Fruit fly (Drosophila melanogaster) whole organism, embryonic: Measurements from ENCODE around the gene Spt6.

Experiments
- Ada2b ChIP-seq: fragments of 200-800 bp; sonication (Bioruptor generic); IDR thresholded peaks from 2 replicates; pipeline ENCODE4 v1.3.6; 2022; ENCODE audit warnings: missing biosample characterization, missing genetic modification characterization
- BEAF-32 ChIP-seq: fragments of 200-800 bp; sonication (Bioruptor generic); optimal IDR thresholded peaks from 3 replicates; lab custom pipeline; 2017; ENCODE audit warnings: missing biosample characterization, missing genetic modification characterization, mild to moderate bottlenecking, moderate library complexity, missing genetic modification reagents
- CG12299 ChIP-seq: fragments of 200-800 bp; sonication (Bioruptor generic); optimal IDR thresholded peaks from 2 replicates; lab custom pipeline; 2018; ENCODE audit warnings: missing biosample characterization, mild to moderate bottlenecking, missing genetic modification characterization
- CG1233 ChIP-seq: fragments of 200-800 bp; sonication (Bioruptor generic); optimal IDR thresholded peaks from 4 replicates; lab custom pipeline; 2018; ENCODE audit warnings: missing biosample characterization, mild to moderate bottlenecking, missing genetic modification characterization
- CG13775 ChIP-seq: fragments of 200-800 bp; sonication (Bioruptor generic); optimal IDR thresholded peaks from 3 replicates; lab custom pipeline; 2017; ENCODE audit warnings: missing biosample characterization, mild to moderate bottlenecking, missing genetic modification characterization
- CG14667 ChIP-seq: fragments of 200-800 bp; sonication (Bioruptor generic); IDR thresholded peaks from 2 replicates; pipeline ENCODE4 v1.3.6; 2022; ENCODE audit warnings: missing biosample characterization, missing genetic modification characterization
- CG14710 ChIP-seq: fragments of 200-800 bp; sonication (Bioruptor generic); optimal IDR thresholded peaks from 3 replicates; lab custom pipeline; 2019; ENCODE audit warnings: missing biosample characterization, mild to moderate bottlenecking, missing genetic modification characterization, moderate library complexity
- CG15269 ChIP-seq: fragments of 200-800 bp; sonication (Bioruptor generic); optimal IDR thresholded peaks from 2 replicates; lab custom pipeline; 2018; ENCODE audit warnings: missing biosample characterization, mild to moderate bottlenecking, missing genetic modification characterization, moderate library complexity
- CG1603 ChIP-seq: fragments of 200-800 bp; sonication (Bioruptor generic); optimal IDR thresholded peaks from 2 replicates; lab custom pipeline; 2019; ENCODE audit warnings: missing biosample characterization, mild to moderate bottlenecking, missing genetic modification characterization, moderate library complexity
- CG17385 ChIP-seq: fragments of 200-800 bp; sonication (Bioruptor generic); optimal IDR thresholded peaks from 3 replicates; lab custom pipeline; 2018; ENCODE audit warnings: missing biosample characterization, mild to moderate bottlenecking, missing genetic modification characterization
- CG18764 ChIP-seq: fragments of 200-800 bp; sonication (Bioruptor generic); optimal IDR thresholded peaks from 3 replicates; lab custom pipeline; 2016; ENCODE audit warnings: missing biosample characterization, missing genetic modification characterization
- CG2712 ChIP-seq: fragments of 200-800 bp; optimal IDR thresholded peaks from 3 replicates; lab custom pipeline; 2019; ENCODE audit warnings: missing biosample characterization, mild to moderate bottlenecking, missing genetic modification characterization, moderate library complexity
- CG3407 ChIP-seq: fragments of 200-800 bp; sonication (Bioruptor generic); optimal IDR thresholded peaks from 2 replicates; lab custom pipeline; 2018; ENCODE audit warnings: missing biosample characterization, mild to moderate bottlenecking, missing genetic modification characterization
- CG34376 ChIP-seq: fragments of 200-800 bp; sonication (Bioruptor generic); optimal IDR thresholded peaks from 2 replicates; lab custom pipeline; 2018; ENCODE audit warnings: missing biosample characterization, mild to moderate bottlenecking, missing genetic modification characterization
- CG7839 ChIP-seq: fragments of 200-800 bp; sonication (Bioruptor generic); optimal IDR thresholded peaks from 3 replicates; lab custom pipeline; 2018; ENCODE audit warnings: missing biosample characterization, mild to moderate bottlenecking, missing genetic modification characterization, moderate library complexity
- CG8478 ChIP-seq: fragments of >200 bp; optimal IDR thresholded peaks from 2 replicates; lab custom pipeline; 2018
- CHES-1-like ChIP-seq: fragments of 200-800 bp; sonication (Bioruptor generic); optimal IDR thresholded peaks from 2 replicates; lab custom pipeline; 2016; ENCODE audit warnings: missing biosample characterization, missing genetic modification characterization
- Camta ChIP-seq: fragments of 200-800 bp; sonication (Bioruptor generic); optimal IDR thresholded peaks from 2 replicates; lab custom pipeline; 2016; ENCODE audit warnings: missing biosample characterization, missing genetic modification characterization
- CrebB ChIP-seq: fragments of 200-800 bp; sonication (Bioruptor generic); optimal IDR thresholded peaks from 3 replicates; lab custom pipeline; 2018; ENCODE audit warnings: missing biosample characterization, mild to moderate bottlenecking, missing genetic modification characterization
- Ets65A ChIP-seq: fragments of 200-800 bp; sonication (Bioruptor generic); peaks from one replicate; lab custom pipeline; 2016; ENCODE audit warnings: missing biosample characterization, missing genetic modification characterization
- Fer2 ChIP-seq: fragments of 200-800 bp; sonication (Bioruptor generic); optimal IDR thresholded peaks from 2 replicates; lab custom pipeline; 2018; ENCODE audit warnings: missing biosample characterization, mild to moderate bottlenecking, missing genetic modification characterization, moderate library complexity
- Lhr ChIP-seq: fragments of 200-800 bp; sonication (Bioruptor generic); optimal IDR thresholded peaks from 3 replicates; lab custom pipeline; 2017; ENCODE audit warnings: mild to moderate bottlenecking, missing biosample characterization, missing genetic modification reagents, missing genetic modification characterization
- Med ChIP-seq: fragments of 200-800 bp; sonication (Bioruptor generic); peaks from one replicate; lab custom pipeline; 2016; ENCODE audit warnings: missing biosample characterization, missing genetic modification characterization, mild to moderate bottlenecking, inconsistent platforms, moderate library complexity
- Meics ChIP-seq: fragments of 200-800 bp; sonication (Bioruptor generic); optimal IDR thresholded peaks from 2 replicates; lab custom pipeline; 2017; ENCODE audit warnings: missing biosample characterization, mild to moderate bottlenecking, missing genetic modification characterization
- NFAT ChIP-seq: fragments of 200-800 bp; sonication (Bioruptor generic); IDR thresholded peaks from 2 replicates; pipeline ENCODE4 v1.3.6; 2022; ENCODE audit warnings: missing biosample characterization, missing genetic modification characterization
- Neu2 ChIP-seq: fragments of 200-800 bp; sonication (Bioruptor generic); optimal IDR thresholded peaks from 3 replicates; lab custom pipeline; 2016; ENCODE audit warnings: missing biosample characterization, missing genetic modification characterization, borderline replicate concordance
- Sin3A ChIP-seq: fragments of >200 bp; optimal IDR thresholded peaks from 2 replicates; lab custom pipeline; 2018
- Six4 ChIP-seq: fragments of 200-800 bp; sonication (Bioruptor generic); optimal IDR thresholded peaks from 2 replicates; lab custom pipeline; 2016; ENCODE audit warnings: missing biosample characterization, missing genetic modification characterization
- bbx ChIP-seq: fragments of 200-800 bp; sonication (Bioruptor generic); IDR thresholded peaks from 2 replicates; pipeline ENCODE4 v1.3.6; 2022; ENCODE audit warnings: missing biosample characterization, missing genetic modification characterization; ENCODE audit not compliant: partially characterized antibody
- btn ChIP-seq: fragments of 200-800 bp; sonication (Bioruptor generic); optimal IDR thresholded peaks from 2 replicates; lab custom pipeline; 2016; ENCODE audit warnings: missing biosample characterization, missing genetic modification characterization
- chinmo ChIP-seq: fragments of 200-800 bp; sonication (Bioruptor generic); IDR thresholded peaks from 4 replicates; pipeline ENCODE4 v1.3.6; 2022; ENCODE audit warnings: missing biosample characterization, missing genetic modification characterization; ENCODE audit not compliant: partially characterized antibody
- ci ChIP-seq: fragments of 200-800 bp; sonication (Bioruptor generic); IDR thresholded peaks from 3 replicates; pipeline ENCODE4 v1.3.6; 2022; ENCODE audit warnings: missing biosample characterization, missing genetic modification characterization
- dimm ChIP-seq: fragments of 200-800 bp; sonication (Bioruptor generic); IDR thresholded peaks from 2 replicates; pipeline ENCODE4 v1.3.6; 2022; ENCODE audit warnings: missing biosample characterization, missing genetic modification characterization
- emc ChIP-seq: fragments of 200-800 bp; sonication (Bioruptor generic); optimal IDR thresholded peaks from 2 replicates; lab custom pipeline; 2016; ENCODE audit warnings: missing biosample characterization, missing genetic modification characterization
- exex ChIP-seq: fragments of 200-800 bp; sonication (Bioruptor generic); optimal IDR thresholded peaks from 4 replicates; lab custom pipeline; 2018; ENCODE audit warnings: missing biosample characterization, mild to moderate bottlenecking, missing genetic modification characterization, moderate library complexity
- fd3F ChIP-seq: fragments of 200-800 bp; sonication (Bioruptor generic); optimal IDR thresholded peaks from 2 replicates; lab custom pipeline; 2018; ENCODE audit warnings: missing biosample characterization, mild to moderate bottlenecking, missing genetic modification characterization, moderate library complexity
- fd64A ChIP-seq: fragments of 200-800 bp; sonication (Bioruptor generic); optimal IDR thresholded peaks from 3 replicates; lab custom pipeline; 2018; ENCODE audit warnings: missing biosample characterization, mild to moderate bottlenecking, missing genetic modification characterization
- fd96Cb ChIP-seq: fragments of 200-800 bp; sonication (Bioruptor generic); optimal IDR thresholded peaks from 2 replicates; lab custom pipeline; 2018; ENCODE audit warnings: missing biosample characterization, mild to moderate bottlenecking, missing genetic modification characterization, moderate library complexity
- gsb ChIP-seq: fragments of 200-800 bp; sonication (Bioruptor generic); IDR thresholded peaks from 2 replicates; pipeline ENCODE4 v1.3.6; 2022; ENCODE audit warnings: missing biosample characterization, missing genetic modification characterization
- klu ChIP-seq: fragments of 200-800 bp; sonication (Bioruptor generic); IDR thresholded peaks from 2 replicates; pipeline ENCODE4 v1.3.6; 2022; ENCODE audit warnings: missing biosample characterization, missing genetic modification characterization
- oc ChIP-seq: fragments of 200-800 bp; sonication (Bioruptor generic); optimal IDR thresholded peaks from 2 replicates; lab custom pipeline; 2018; ENCODE audit warnings: missing biosample characterization, mild to moderate bottlenecking, missing genetic modification characterization, moderate library complexity
- org-1 ChIP-seq: fragments of 200-800 bp; sonication (Bioruptor generic); optimal IDR thresholded peaks from 2 replicates; lab custom pipeline; 2017; ENCODE audit warnings: missing biosample characterization, missing genetic modification characterization
- pita ChIP-seq: fragments of 200-800 bp; sonication (Bioruptor generic); optimal IDR thresholded peaks from 2 replicates; lab custom pipeline; 2017; ENCODE audit warnings: missing biosample characterization, mild to moderate bottlenecking, missing genetic modification characterization
- salm ChIP-seq: fragments of 200-800 bp; sonication (Bioruptor generic); optimal IDR thresholded peaks from 2 replicates; lab custom pipeline; 2018; ENCODE audit warnings: missing biosample characterization, mild to moderate bottlenecking, missing genetic modification characterization
- seq ChIP-seq: fragments of 200-800 bp; sonication (Bioruptor generic); IDR thresholded peaks from 2 replicates; pipeline ENCODE4 v1.3.6; 2022; ENCODE audit warnings: missing biosample characterization, missing genetic modification characterization
- so ChIP-seq: fragments of 200-800 bp; sonication (Bioruptor generic); IDR thresholded peaks from 3 replicates; pipeline ENCODE4 v1.3.6; 2022; ENCODE audit warnings: missing biosample characterization, missing genetic modification characterization
- sqz ChIP-seq: fragments of 200-800 bp; sonication (Bioruptor generic); optimal IDR thresholded peaks from 3 replicates; lab custom pipeline; 2018; ENCODE audit warnings: missing biosample characterization, mild to moderate bottlenecking, missing genetic modification characterization
- sr ChIP-seq: fragments of 200-800 bp; sonication (Bioruptor generic); IDR thresholded peaks from 3 replicates; pipeline ENCODE4 v1.3.6; 2022; ENCODE audit warnings: missing biosample characterization, missing genetic modification characterization
- tll ChIP-seq, 2 experiments: fragments of 200-800 bp in 1 of 2; fragments of >200 bp in 1 of 2; sonication (Bioruptor generic) in 1 of 2; optimal IDR thresholded peaks; 2 replicates each; lab custom pipeline; 2017 to 2019; ENCODE audit warnings: missing biosample characterization in 2 of 2, missing genetic modification characterization in 2 of 2, mild to moderate bottlenecking in 1 of 2, moderate library complexity in 1 of 2
- trem ChIP-seq: fragments of 200-800 bp; optimal IDR thresholded peaks from 3 replicates; lab custom pipeline; 2019; ENCODE audit warnings: missing biosample characterization, mild to moderate bottlenecking, missing genetic modification characterization, moderate library complexity
- ttk ChIP-seq: fragments of 200-800 bp; sonication (Bioruptor generic); IDR thresholded peaks from 2 replicates; pipeline ENCODE4 v2.1.2; 2022; ENCODE audit warnings: missing biosample characterization, missing genetic modification characterization
- zfh2 ChIP-seq: fragments of 200-800 bp; sonication (Bioruptor generic); optimal IDR thresholded peaks from 2 replicates; lab custom pipeline; 2016; ENCODE audit warnings: missing biosample characterization, missing genetic modification characterization

Spt6 gene

DNA sequence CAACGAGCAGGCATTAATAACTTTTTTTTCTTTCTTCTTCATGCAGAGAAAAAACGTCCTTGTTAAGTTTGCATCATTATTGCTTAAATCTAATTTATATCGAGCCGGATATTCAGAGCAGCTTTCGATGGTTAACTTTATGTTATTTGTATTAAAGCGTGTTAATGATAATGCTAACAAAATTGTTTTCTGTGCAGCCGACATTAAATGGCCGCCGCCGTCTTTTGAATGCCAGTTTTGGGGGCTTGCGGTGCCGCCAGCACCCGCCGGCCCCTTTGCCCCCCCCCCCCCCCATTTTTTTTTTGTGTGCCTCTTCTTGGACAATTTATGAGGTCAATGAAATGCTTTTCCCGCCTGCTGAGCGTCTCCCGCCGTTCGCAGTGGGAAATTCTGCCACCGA lies 43.9 kb downstream of the Spt6 start (continued):
- TF ChIP-seq Meics (GFP tag; lab: Kevin White, UChicago): peak; percentile 15
- TF ChIP-seq so (GFP tag; lab: Robert Waterston, UW): no peak
- TF ChIP-seq tll (GFP tag; optimal IDR thresholded peaks at IDR 0.05; lab: Kevin White, UChicago): no peak
- peak; percentile 7 for TF ChIP-seq sqz (GFP tag; lab: Kevin White, UChicago)
- no peak for TF ChIP-seq Lhr
- TF ChIP-seq CHES-1-like (GFP tag; lab: Kevin White, UChicago): no peak
- TF ChIP-seq ttk: peak; percentile 34; the same call in 1 of the 2 replicates
- no peak for TF ChIP-seq bbx
- TF ChIP-seq org-1 (GFP tag; lab: Kevin White, UChicago): no peak
- no peak for TF ChIP-seq seq (GFP tag; lab: Robert Waterston, UW)
- peak; percentile 22; the same call in 1 of the 3 replicates for TF ChIP-seq ci (GFP tag; lab: Robert Waterston, UW)
- peak; percentile 9 for TF ChIP-seq CG17385 (GFP tag; lab: Kevin White, UChicago)
- TF ChIP-seq sr (GFP tag; lab: Robert Waterston, UW): no peak
- no peak for TF ChIP-seq Fer2 (tag; lab: Kevin White, UChicago)
- no peak for TF ChIP-seq CG13775 (GFP tag; lab: Kevin White, UChicago)
- no peak for TF ChIP-seq Six4 (GFP tag; lab: Kevin White, UChicago)
- no peak for TF ChIP-seq chinmo
- TF ChIP-seq Neu2 (GFP tag; lab: Kevin White, UChicago): no peak
- no peak for TF ChIP-seq zfh2 (GFP tag; lab: Kevin White, UChicago)
- TF ChIP-seq emc: no peak
- peak; percentile 34 for TF ChIP-seq CG7839
- no peak for TF ChIP-seq CG3407 (GFP tag; lab: Kevin White, UChicago)
- TF ChIP-seq btn: no peak
- TF ChIP-seq pita: no peak
- TF ChIP-seq fd3F (GFP tag; lab: Kevin White, UChicago): no peak
- peak; percentile 22 for TF ChIP-seq fd96Cb (tag; lab: Kevin White, UChicago)
- no peak for TF ChIP-seq NFAT (GFP tag; lab: Robert Waterston, UW)
- no peak for TF ChIP-seq klu (GFP tag; lab: Robert Waterston, UW)
- peak; percentile 8 for TF ChIP-seq CG15269
- TF ChIP-seq CG1603 (tag; lab: Kevin White, UChicago): peak; percentile 3
- no peak for TF ChIP-seq salm
- no peak for TF ChIP-seq trem (tag; lab: Kevin White, UChicago)
- no peak for TF ChIP-seq fd64A (GFP tag; lab: Kevin White, UChicago)
- peak; percentile 78 for TF ChIP-seq Med (GFP tag; lab: Kevin White, UChicago)
- no peak for TF ChIP-seq CG12299 (tag; lab: Kevin White, UChicago)
- no peak for TF ChIP-seq CrebB (tag; lab: Kevin White, UChicago)
- TF ChIP-seq CG18764 (GFP tag; lab: Kevin White, UChicago): no peak
- peak; percentile 9 for TF ChIP-seq CG2712
- TF ChIP-seq CG14667: no peak
- TF ChIP-seq Ets65A (GFP tag; lab: Kevin White, UChicago): no peak
- TF ChIP-seq BEAF-32: no peak
- TF ChIP-seq CG8478 (lab: Kevin White, UChicago): no peak
- no peak for TF ChIP-seq gsb
- 0 out of 2 replicates have a peak, but pooled peaks have one; percentile 23 for TF ChIP-seq Ada2b (GFP tag; lab: Robert Waterston, UW)
- no peak for TF ChIP-seq CG34376 (GFP tag; lab: Kevin White, UChicago)
- no peak for TF ChIP-seq CG1233
- no peak for TF ChIP-seq Camta (GFP tag; lab: Kevin White, UChicago)
- no peak for TF ChIP-seq Sin3A
- TF ChIP-seq dimm (GFP tag; lab: Robert Waterston, UW): no peak
- no peak for TF ChIP-seq oc (tag; lab: Kevin White, UChicago)
- no peak for TF ChIP-seq CG14710 (tag; lab: Kevin White, UChicago)
- no peak for TF ChIP-seq exex
